Worm (Caenorhabditis elegans): Measurements from ENCODE around the gene F20D12.12.

DNA sequence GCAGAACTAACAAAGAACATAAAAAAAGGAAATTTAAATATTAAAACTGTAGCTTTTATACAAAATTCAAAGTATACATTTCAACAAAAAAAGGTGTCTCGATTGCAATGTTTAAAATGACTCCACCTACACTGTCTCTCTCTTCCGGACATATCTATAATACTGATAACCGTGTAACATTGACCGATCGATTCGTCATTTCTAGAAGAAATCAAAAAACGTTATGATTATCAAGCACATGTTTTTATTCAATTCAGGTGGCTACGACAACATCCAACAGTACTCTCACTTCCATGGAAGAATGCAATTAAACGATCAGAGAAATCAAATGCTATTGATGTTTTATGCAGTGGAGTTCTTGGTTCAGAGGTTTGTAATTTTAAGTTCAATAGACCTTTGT is 48.8 kb upstream of the F20D12.12 start:
- TF ChIP-seq nhr-10 (tag; optimal IDR thresholded peaks at IDR 0.05) (no peak), lin-39 (tag; optimal IDR thresholded peaks at IDR 0.05) (no peak), lin-13 (GFP tag; optimal IDR thresholded peaks at IDR 0.05) (no peak)
